Fruit fly (Drosophila melanogaster): ENCODE data around the gene CG17776.

Gene CG17776

dm6 chrX:2162130-2162907, 22.2 kb upstream of the CG17776 start, which contains the start of the genes Cyp4d1 and CG3630:
Gene Cyp4d1 (minus strand): TSS chrX:2162180.
Gene CG3630 (plus strand): TSS chrX:2162196.
- TF ChIP-seq psq (optimal IDR thresholded peaks at IDR 0.05) = no peak
- TF ChIP-seq Dll (optimal IDR thresholded peaks at IDR 0.05) = no peak
- TF ChIP-seq EcR (GFP tag; optimal IDR thresholded peaks at IDR 0.05) = no peak
- TF ChIP-seq pan (optimal IDR thresholded peaks at IDR 0.05) = no peak
- no peak for TF ChIP-seq usp (GFP tag; optimal IDR thresholded peaks at IDR 0.05)
- no peak for TF ChIP-seq CG8478 (optimal IDR thresholded peaks at IDR 0.05)

DNA sequence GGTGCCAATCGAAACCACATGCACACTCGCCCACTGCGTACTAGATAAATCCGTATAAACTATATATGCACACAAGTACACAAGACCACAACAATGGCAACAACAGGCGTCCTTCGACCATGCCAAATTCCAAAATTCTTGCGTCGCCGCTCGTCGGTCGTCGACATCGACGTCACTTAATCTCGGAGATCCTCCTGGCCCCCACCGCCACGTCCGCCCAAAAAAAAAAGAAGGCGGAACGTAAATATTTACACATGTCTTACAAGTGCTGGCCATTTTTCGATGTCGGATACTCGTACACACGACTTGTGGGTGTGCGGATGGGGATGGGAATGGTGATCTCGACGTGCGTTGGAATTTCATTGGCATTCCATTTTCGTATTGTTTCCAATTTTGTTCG, 21.2 kb upstream of the CG17776 start:
- TF ChIP-seq CG8478 (optimal IDR thresholded peaks at IDR 0.05) (no peak), psq (optimal IDR thresholded peaks at IDR 0.05) (no peak), Dll (optimal IDR thresholded peaks at IDR 0.05) (no peak), EcR (GFP tag; optimal IDR thresholded peaks at IDR 0.05) (no peak), pan (optimal IDR thresholded peaks at IDR 0.05) (no peak), usp (GFP tag; optimal IDR thresholded peaks at IDR 0.05) (no peak)

DNA sequence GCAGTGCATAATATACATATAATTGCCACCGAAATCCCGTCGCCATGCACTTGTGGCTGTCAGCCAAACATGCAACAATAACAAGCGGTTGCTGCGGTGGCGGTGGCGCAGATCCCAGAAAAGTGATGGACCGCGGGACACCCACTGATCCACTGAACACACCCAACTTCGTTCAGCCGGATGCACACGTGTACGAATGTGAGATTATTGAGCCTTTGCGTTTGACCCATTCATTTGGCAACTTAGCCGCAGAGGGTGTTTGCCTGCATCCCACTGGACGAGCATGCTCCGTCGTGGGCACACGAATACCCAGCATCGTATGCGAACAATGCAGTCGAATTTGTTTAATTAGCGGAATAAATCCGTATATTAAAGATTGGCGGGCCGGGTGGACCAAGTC, 19.1 kb upstream of the CG17776 start:
- no peak for TF ChIP-seq psq (optimal IDR thresholded peaks at IDR 0.05)
- TF ChIP-seq CG8478 (optimal IDR thresholded peaks at IDR 0.05) = no peak
- TF ChIP-seq usp (GFP tag; optimal IDR thresholded peaks at IDR 0.05) = no peak
- TF ChIP-seq pan (optimal IDR thresholded peaks at IDR 0.05) = no peak
- no peak for TF ChIP-seq Dll (optimal IDR thresholded peaks at IDR 0.05)
- TF ChIP-seq EcR (GFP tag; optimal IDR thresholded peaks at IDR 0.05) = no peak

DNA sequence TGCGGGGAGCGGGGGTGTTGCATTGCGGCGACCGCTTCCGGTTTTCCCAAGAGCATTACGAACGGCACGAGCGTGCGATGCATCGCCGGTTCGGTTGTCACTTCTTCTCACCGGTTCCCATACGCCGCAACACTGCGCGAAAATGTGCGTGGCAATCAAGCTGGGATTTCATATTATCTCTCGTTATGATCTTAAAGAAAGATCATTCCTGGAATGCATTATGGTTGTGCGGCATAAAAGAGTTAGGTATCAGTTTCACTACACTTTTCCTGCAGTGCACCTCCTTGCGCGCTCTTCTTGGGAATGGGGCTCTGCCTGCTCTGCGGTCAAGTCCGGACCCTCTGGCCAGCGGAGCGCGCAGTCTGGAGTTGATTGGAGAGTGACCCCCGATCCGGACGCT, 18.4 kb upstream of the CG17776 start:
- no peak for TF ChIP-seq usp (GFP tag; optimal IDR thresholded peaks at IDR 0.05)
- no peak for TF ChIP-seq EcR (GFP tag; optimal IDR thresholded peaks at IDR 0.05)
- no peak for TF ChIP-seq Dll (optimal IDR thresholded peaks at IDR 0.05)
- TF ChIP-seq CG8478 (optimal IDR thresholded peaks at IDR 0.05) = no peak
- no peak for TF ChIP-seq psq (optimal IDR thresholded peaks at IDR 0.05)
- TF ChIP-seq pan (optimal IDR thresholded peaks at IDR 0.05) = no peak

DNA sequence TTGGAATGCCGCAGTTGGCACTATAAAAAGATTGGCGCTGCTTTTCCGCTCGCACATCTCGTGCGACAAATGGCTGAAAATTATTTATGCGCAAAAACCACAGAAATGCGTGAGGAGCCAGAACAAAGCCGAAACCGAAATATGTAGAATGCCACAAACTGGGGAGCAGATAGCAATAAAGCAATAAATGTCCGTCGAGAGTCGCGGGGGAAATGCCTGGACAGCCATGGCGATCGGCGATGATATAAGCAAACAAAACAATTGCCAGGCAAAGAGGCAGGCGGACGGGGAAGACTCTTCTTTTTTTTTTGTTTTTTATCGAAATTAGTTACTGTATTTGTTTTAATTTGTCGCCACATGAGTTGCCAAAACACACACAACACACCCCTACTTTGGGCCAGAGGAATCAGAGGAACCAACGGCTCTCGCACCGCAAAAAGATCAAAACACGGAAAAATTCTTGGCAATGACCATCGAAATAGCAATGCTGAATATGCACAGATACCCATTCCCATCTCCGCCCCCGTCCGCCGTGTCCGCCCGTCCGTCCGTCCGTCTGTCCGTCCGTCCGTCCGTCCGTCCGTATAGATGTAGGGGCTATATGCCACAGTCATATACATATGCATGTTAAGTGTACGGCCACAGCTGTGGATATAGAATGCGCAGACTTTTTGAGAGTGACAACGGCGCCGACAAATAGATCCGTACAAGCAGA, 15.9 kb upstream of the CG17776 start:
- no peak for TF ChIP-seq Dll (optimal IDR thresholded peaks at IDR 0.05)
- no peak for TF ChIP-seq usp (GFP tag; optimal IDR thresholded peaks at IDR 0.05)
- TF ChIP-seq psq (optimal IDR thresholded peaks at IDR 0.05) = no peak
- TF ChIP-seq CG8478 (optimal IDR thresholded peaks at IDR 0.05) = no peak
- TF ChIP-seq pan (optimal IDR thresholded peaks at IDR 0.05) = no peak
- TF ChIP-seq EcR (GFP tag; optimal IDR thresholded peaks at IDR 0.05) = no peak

dm6 chrX:2170424-2170823, 14.1 kb upstream of the CG17776 start:
- no peak for TF ChIP-seq CG8478 (optimal IDR thresholded peaks at IDR 0.05)
- TF ChIP-seq pan (optimal IDR thresholded peaks at IDR 0.05) = no peak
- TF ChIP-seq psq (optimal IDR thresholded peaks at IDR 0.05) = no peak
- no peak for TF ChIP-seq usp (GFP tag; optimal IDR thresholded peaks at IDR 0.05)
- TF ChIP-seq EcR (GFP tag; optimal IDR thresholded peaks at IDR 0.05) = no peak
- TF ChIP-seq Dll (optimal IDR thresholded peaks at IDR 0.05) = no peak

- TF ChIP-seq usp (GFP tag; optimal IDR thresholded peaks at IDR 0.05) = no peak
- no peak for TF ChIP-seq CG8478 (optimal IDR thresholded peaks at IDR 0.05)
- TF ChIP-seq EcR (GFP tag; optimal IDR thresholded peaks at IDR 0.05) = no peak
- no peak for TF ChIP-seq Dll (optimal IDR thresholded peaks at IDR 0.05)
- TF ChIP-seq pan (optimal IDR thresholded peaks at IDR 0.05) = no peak
- TF ChIP-seq psq (optimal IDR thresholded peaks at IDR 0.05) = no peak
These were observed 12.1 kb upstream of the CG17776 start, which contains the start of gene ND-B14.5A for dm6 chrX:2172420-2172827. Gene ND-B14.5A (plus strand): TSS chrX:2172526.

DNA sequence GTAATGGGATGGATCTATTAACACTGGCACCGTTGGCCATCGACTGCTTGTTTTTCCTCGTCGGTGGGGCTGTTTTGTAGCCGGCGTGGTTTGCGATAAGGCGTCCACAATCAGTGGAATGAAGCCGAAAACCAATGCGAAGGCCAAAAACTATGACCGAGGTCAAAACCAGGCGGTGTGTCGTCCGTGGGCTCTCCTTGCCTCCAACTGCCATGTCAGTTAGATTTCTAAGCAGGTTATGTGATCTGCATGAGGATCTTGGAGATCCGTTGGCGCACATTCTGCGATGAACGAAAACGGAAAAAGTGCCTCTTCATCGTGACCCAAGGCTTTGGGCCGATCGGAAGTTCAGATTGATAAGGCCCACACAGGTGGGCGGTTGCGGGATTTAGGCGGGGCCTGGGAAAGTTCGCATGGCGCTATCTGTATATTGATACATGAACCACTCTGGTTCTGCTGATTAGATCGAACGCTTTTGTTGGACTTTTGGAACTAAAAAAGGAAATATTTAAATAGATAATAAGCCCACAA, 9.2 kb upstream of the CG17776 start, which contains the start of gene Cyp4d14:
Gene Cyp4d14, minus strand, starts transcription at position 51 of the 531 bp plus-strand sequence.
- TF ChIP-seq psq (optimal IDR thresholded peaks at IDR 0.05) = no peak
- TF ChIP-seq Dll (optimal IDR thresholded peaks at IDR 0.05) = no peak
- no peak for TF ChIP-seq CG8478 (optimal IDR thresholded peaks at IDR 0.05)
- TF ChIP-seq usp (GFP tag; optimal IDR thresholded peaks at IDR 0.05) = no peak
- TF ChIP-seq EcR (GFP tag; optimal IDR thresholded peaks at IDR 0.05) = no peak
- no peak for TF ChIP-seq pan (optimal IDR thresholded peaks at IDR 0.05)

dm6 chrX:2175956-2176469, 8.5 kb upstream of the CG17776 start, which contains the start of gene Cyp4d2:
Gene Cyp4d2 (plus strand): TSS chrX:2176006.
- TF ChIP-seq psq (optimal IDR thresholded peaks at IDR 0.05) (no peak), pan (optimal IDR thresholded peaks at IDR 0.05) (no peak), usp (GFP tag; optimal IDR thresholded peaks at IDR 0.05) (no peak), Dll (optimal IDR thresholded peaks at IDR 0.05) (no peak), CG8478 (optimal IDR thresholded peaks at IDR 0.05) (no peak), EcR (GFP tag; optimal IDR thresholded peaks at IDR 0.05) (no peak)

DNA sequence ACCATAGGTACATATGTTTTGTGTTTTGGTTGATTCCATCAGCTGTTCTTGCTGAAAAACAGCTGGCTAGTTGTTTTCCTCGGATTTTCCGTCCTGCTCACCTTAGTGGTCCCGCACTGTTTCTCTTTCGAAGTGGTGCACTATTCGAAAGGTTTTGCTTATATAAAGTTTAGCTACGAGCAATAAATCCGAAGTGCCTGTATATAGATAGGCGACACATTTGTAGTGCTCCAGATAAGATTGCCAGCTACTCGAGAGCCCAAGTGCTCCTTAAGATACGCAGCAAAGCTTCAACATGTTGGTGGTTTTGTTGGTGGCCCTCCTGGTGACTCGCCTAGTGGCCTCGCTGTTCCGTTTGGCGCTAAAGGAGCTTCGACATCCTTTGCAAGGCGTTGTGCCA, 5.7 kb upstream of the CG17776 start, which contains the start of gene Cyp4ae1:
Gene Cyp4ae1, plus strand, starts transcription at position 206 of the 400 bp plus-strand sequence.
- no peak for TF ChIP-seq pan (optimal IDR thresholded peaks at IDR 0.05)
- TF ChIP-seq CG8478 (optimal IDR thresholded peaks at IDR 0.05) = no peak
- TF ChIP-seq EcR (GFP tag; optimal IDR thresholded peaks at IDR 0.05) = no peak
- no peak for TF ChIP-seq psq (optimal IDR thresholded peaks at IDR 0.05)
- TF ChIP-seq usp (GFP tag; optimal IDR thresholded peaks at IDR 0.05) = no peak

- TF ChIP-seq pan (optimal IDR thresholded peaks at IDR 0.05) (no peak), usp (GFP tag; optimal IDR thresholded peaks at IDR 0.05) (no peak), psq (optimal IDR thresholded peaks at IDR 0.05) (no peak), CG8478 (optimal IDR thresholded peaks at IDR 0.05) (no peak), EcR (GFP tag; optimal IDR thresholded peaks at IDR 0.05) (no peak), Dll (optimal IDR thresholded peaks at IDR 0.05) (no peak)
These were observed 3.7 kb upstream of the CG17776 start, which contains the start of gene pn for dm6 chrX:2180750-2181261. Gene pn (plus strand): TSS chrX:2181211.
